Worm (Caenorhabditis elegans) whole organism, late embryonic: Measurements from ENCODE around the gene Y38E10A.34.

Experiments
- F13H6.1 ChIP-seq: sonication (generic microtip); optimal IDR thresholded peaks from 2 replicates; lab custom pipeline; 2016; ENCODE audit warnings: missing genetic modification characterization, missing compliant biosample characterization
- ceh-14 ChIP-seq: sonication (generic microtip); optimal IDR thresholded peaks from 2 replicates; lab custom pipeline; 2016; ENCODE audit warnings: missing genotype, missing genetic modification characterization, missing compliant biosample characterization
- nhr-11 ChIP-seq: fragments of 150-350 bp; optimal IDR thresholded peaks from 2 replicates; lab custom pipeline; 2014; ENCODE audit warnings: missing biosample characterization, missing genetic modification characterization
- pha-4 ChIP-seq: fragments of 150-350 bp; optimal IDR thresholded peaks from 2 replicates; lab custom pipeline; 2018; ENCODE audit warnings: missing biosample characterization, missing genetic modification reagents, missing genetic modification characterization
- sdc-2 ChIP-seq: sonication (generic microtip); optimal IDR thresholded peaks from 2 replicates; lab custom pipeline; 2016; ENCODE audit warnings: missing genotype, missing genetic modification characterization, missing compliant biosample characterization

DNA sequence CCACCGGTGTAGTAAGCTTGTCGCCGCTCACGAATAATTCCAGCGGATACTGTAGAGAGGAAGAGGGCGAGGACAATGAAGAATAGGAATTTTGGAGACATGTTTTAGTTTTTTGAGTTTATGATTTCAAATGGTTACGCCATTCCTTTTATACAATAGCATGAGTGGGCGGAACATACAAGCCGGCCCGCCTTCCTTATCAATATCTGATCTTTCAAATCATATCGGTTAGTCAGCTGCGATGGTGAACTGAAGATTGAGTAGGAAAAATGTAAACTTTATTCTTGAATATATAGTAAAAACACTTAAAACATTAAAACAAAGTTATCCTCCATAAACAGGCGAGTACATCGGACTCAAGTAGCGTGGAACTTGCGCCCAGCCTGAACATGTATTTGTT is 10.2 kb upstream of the Y38E10A.34 start, which contains the start of gene nspe-1:
- TF ChIP-seq pha-4 (tag; lab: Kevin White, UChicago) (no peak), ceh-14 (tag; lab: Kevin White, UChicago) (no peak), F13H6.1 (no peak), sdc-2 (tag; lab: Kevin White, UChicago) (no peak), nhr-11 (tag; lab: Kevin White, UChicago) (no peak)
